Worm (Caenorhabditis elegans) whole organism, midembryonic: ENCODE results near the gene T24E12.10.

Experiments
- T22C8.4 ChIP-seq: fragments of 200-800 bp; sonication (Bioruptor generic); IDR thresholded peaks from 2 replicates; pipeline ENCODE4 v1.3.6; 2022; ENCODE audit warnings: missing genetic modification characterization, missing compliant biosample characterization
- cog-1 ChIP-seq: sonication (generic microtip); optimal IDR thresholded peaks from 2 replicates; lab custom pipeline; 2016; ENCODE audit warnings: missing genetic modification characterization, missing compliant biosample characterization
- flt-1 ChIP-seq: fragments of 200-800 bp; sonication (Bioruptor generic); IDR thresholded peaks from 2 replicates; pipeline ENCODE4 v1.3.6; 2022; ENCODE audit warnings: missing genetic modification characterization, missing compliant biosample characterization
- klf-2 ChIP-seq: fragments of 200-800 bp; sonication (Bioruptor generic); conservative IDR thresholded peaks from 2 replicates; pipeline ENCODE4 v1.3.6; 2022; ENCODE audit warnings: missing genetic modification reagents, missing genetic modification characterization, missing compliant biosample characterization
- med-1 ChIP-seq: sonication (generic microtip); optimal IDR thresholded peaks from 2 replicates; lab custom pipeline; 2017; ENCODE audit warnings: missing genetic modification characterization, mild to moderate bottlenecking, missing compliant biosample characterization, antibody characterized with exemption, missing genetic modification reagents; ENCODE audit not compliant: insufficient read depth
- ref-1 ChIP-seq: fragments of 200-800 bp; sonication (Bioruptor generic); conservative IDR thresholded peaks from 2 replicates; pipeline ENCODE4 v1.3.6; 2022; ENCODE audit warnings: missing genetic modification reagents, missing genetic modification characterization, missing compliant biosample characterization
- tab-1 ChIP-seq: fragments of 200-800 bp; sonication (Bioruptor generic); IDR thresholded peaks from 2 replicates; pipeline ENCODE4 v1.3.6; 2022; ENCODE audit warnings: missing genetic modification characterization, missing compliant biosample characterization
- ztf-23 ChIP-seq: fragments of 200-800 bp; sonication (Bioruptor generic); IDR thresholded peaks from 2 replicates; pipeline ENCODE4 v1.3.6; 2022; ENCODE audit warnings: missing genetic modification reagents, missing genetic modification characterization, missing compliant biosample characterization
- ztf-29 ChIP-seq: fragments of 200-800 bp; sonication (Bioruptor generic); IDR thresholded peaks from 2 replicates; pipeline ENCODE4 v1.3.6; 2022; ENCODE audit warnings: missing genetic modification reagents, missing genetic modification characterization, missing compliant biosample characterization

- TF ChIP-seq cog-1, result no peak
- no peak for TF ChIP-seq tab-1 (GFP tag; lab: Robert Waterston, UW)
- no peak for TF ChIP-seq flt-1 (GFP tag; lab: Robert Waterston, UW)
- no peak for TF ChIP-seq ref-1 (GFP tag; lab: Robert Waterston, UW)
- TF ChIP-seq klf-2 (GFP tag; lab: Robert Waterston, UW), result no peak
- TF ChIP-seq ztf-23 (GFP tag; lab: Robert Waterston, UW), result no peak
- no peak for TF ChIP-seq T22C8.4 (GFP tag; lab: Robert Waterston, UW)
- TF ChIP-seq med-1 (GFP tag; lab: Kevin White, UChicago), result no peak
- no peak for TF ChIP-seq ztf-29
Measured at ce11 chrII:3739647-3740046, 33.4 kb downstream of the T24E12.10 start, which contains the start of gene F12E12.2.
